Worm (Caenorhabditis elegans) whole organism, young adult: ENCODE data around the gene vps-15.

ENCODE experiments used
- B0019.2 ChIP-seq: fragments of 200-800 bp; sonication (Bioruptor generic); conservative IDR thresholded peaks from 2 replicates; pipeline ENCODE4 v1.3.6; 2022; ENCODE audit warnings: missing genetic modification reagents, missing genetic modification characterization, missing compliant biosample characterization
- F22D6.2 ChIP-seq: sonication (generic microtip); optimal IDR thresholded peaks from 2 replicates; lab custom pipeline; 2016; ENCODE audit warnings: mild to moderate bottlenecking, missing genetic modification characterization, missing compliant biosample characterization
- F37B4.10 ChIP-seq: fragments of 200-800 bp; sonication (Bioruptor generic); IDR thresholded peaks from 2 replicates; pipeline ENCODE4 v1.3.6; 2022; ENCODE audit warnings: missing genetic modification characterization, missing compliant biosample characterization
- F55B11.4 ChIP-seq: sonication (generic microtip); optimal IDR thresholded peaks from 2 replicates; lab custom pipeline; 2016; ENCODE audit warnings: missing compliant biosample characterization, missing genetic modification characterization, borderline replicate concordance; ENCODE audit not compliant: insufficient read depth
- F57C9.4 ChIP-seq: sonication (generic microtip); optimal IDR thresholded peaks from 2 replicates; lab custom pipeline; 2017; ENCODE audit warnings: mild to moderate bottlenecking, missing genetic modification characterization, missing compliant biosample characterization
- Y53G8AR.9 ChIP-seq: fragments of 200-800 bp; sonication (Bioruptor generic); conservative IDR thresholded peaks from 2 replicates; pipeline ENCODE4 v1.3.6; 2022; ENCODE audit warnings: missing genetic modification reagents, missing genetic modification characterization, missing compliant biosample characterization
- Y67H2A.10 ChIP-seq: fragments of 200-800 bp; sonication (Bioruptor generic); conservative IDR thresholded peaks from 2 replicates; pipeline ENCODE4 v1.3.6; 2022; ENCODE audit warnings: missing genetic modification reagents, missing genetic modification characterization, missing compliant biosample characterization
- Y79H2A.3 ChIP-seq: fragments of 200-800 bp; sonication (Bioruptor generic); conservative IDR thresholded peaks from 2 replicates; pipeline ENCODE4 v1.3.6; 2022; ENCODE audit warnings: missing genetic modification reagents, missing genetic modification characterization, missing compliant biosample characterization
- Y95B8A.8 ChIP-seq: fragments of 200-800 bp; sonication (Bioruptor generic); IDR thresholded peaks from 2 replicates; pipeline ENCODE4 v1.3.6; 2022; ENCODE audit warnings: missing genetic modification reagents, missing genetic modification characterization, missing compliant biosample characterization
- ama-1 ChIP-seq, 3 experiments: fragments of 150-350 bp in 1 of 3; sonication (generic microtip) in 2 of 3; optimal IDR thresholded peaks; 2 replicates each; lab custom pipeline; 2014 to 2018; ENCODE audit warnings: missing biosample characterization in 2 of 3, missing genetic modification characterization in 2 of 3, missing genetic modification reagents in 2 of 3
- atf-7 ChIP-seq: sonication (generic microtip); optimal IDR thresholded peaks from 2 replicates; lab custom pipeline; 2017; ENCODE audit warnings: mild to moderate bottlenecking, missing genetic modification characterization, missing compliant biosample characterization
- attf-3 ChIP-seq: fragments of 200-800 bp; sonication (Bioruptor generic); conservative IDR thresholded peaks from 2 replicates; pipeline ENCODE4 v1.3.6; 2022; ENCODE audit warnings: missing genetic modification reagents, missing genetic modification characterization, missing compliant biosample characterization
- bed-1 ChIP-seq: fragments of 200-800 bp; sonication (Bioruptor generic); IDR thresholded peaks from 2 replicates; pipeline ENCODE4 v1.3.6; 2022; ENCODE audit warnings: missing genetic modification reagents, missing genetic modification characterization, missing compliant biosample characterization
- bed-2 ChIP-seq: fragments of 200-800 bp; sonication (Bioruptor generic); IDR thresholded peaks from 2 replicates; pipeline ENCODE4 v1.3.6; 2022; ENCODE audit warnings: missing genetic modification reagents, missing genetic modification characterization, missing compliant biosample characterization
- ceh-27 ChIP-seq: fragments of 200-800 bp; sonication (Bioruptor generic); optimal IDR thresholded peaks from 2 replicates; lab custom pipeline; 2018; ENCODE audit warnings: mild to moderate bottlenecking, missing genetic modification characterization, moderate library complexity, missing compliant biosample characterization
- ceh-58 ChIP-seq: fragments of 200-800 bp; sonication (Bioruptor generic); IDR thresholded peaks from 2 replicates; pipeline ENCODE4 v1.3.6; 2022; ENCODE audit warnings: missing genetic modification characterization, missing compliant biosample characterization
- ceh-79 ChIP-seq: sonication (generic microtip); optimal IDR thresholded peaks from 2 replicates; lab custom pipeline; 2017; ENCODE audit warnings: mild to moderate bottlenecking, missing genetic modification characterization, missing compliant biosample characterization
- die-1 ChIP-seq: sonication (generic microtip); optimal IDR thresholded peaks from 2 replicates; lab custom pipeline; 2016; ENCODE audit warnings: missing genotype, mild to moderate bottlenecking, missing genetic modification characterization, missing compliant biosample characterization
- efl-1 ChIP-seq: fragments of 150-350 bp; optimal IDR thresholded peaks from 2 replicates; lab custom pipeline; 2014; ENCODE audit warnings: missing biosample characterization, missing genetic modification reagents, missing genetic modification characterization
- ekl-4 ChIP-seq: fragments of 200-800 bp; sonication (Bioruptor generic); IDR thresholded peaks from 2 replicates; pipeline ENCODE4 v1.3.6; 2022; ENCODE audit warnings: missing genetic modification reagents, missing genetic modification characterization, missing compliant biosample characterization
- fkh-3 ChIP-seq: sonication (generic microtip); optimal IDR thresholded peaks from 2 replicates; lab custom pipeline; 2016; ENCODE audit warnings: mild to moderate bottlenecking, missing genetic modification characterization, missing compliant biosample characterization
- hlh-12 ChIP-seq: sonication (generic microtip); optimal IDR thresholded peaks from 2 replicates; lab custom pipeline; 2016; ENCODE audit warnings: missing genetic modification characterization, missing compliant biosample characterization
- lin-26 ChIP-seq: fragments of 200-800 bp; sonication (Bioruptor generic); IDR thresholded peaks from 2 replicates; pipeline ENCODE4 v1.3.6; 2022; ENCODE audit warnings: missing genetic modification reagents, missing genetic modification characterization, missing compliant biosample characterization
- lin-40 ChIP-seq: sonication (generic microtip); optimal IDR thresholded peaks from 2 replicates; lab custom pipeline; 2016; ENCODE audit warnings: missing genetic modification characterization, mild to moderate bottlenecking, missing compliant biosample characterization, missing genotype, missing genetic modification reagents
- lsl-1 ChIP-seq: fragments of 200-800 bp; sonication (Bioruptor generic); optimal IDR thresholded peaks from 2 replicates; lab custom pipeline; 2018; ENCODE audit warnings: mild to moderate bottlenecking, missing genetic modification characterization, moderate library complexity, missing compliant biosample characterization
- madf-6 ChIP-seq: fragments of 200-800 bp; sonication (Bioruptor generic); IDR thresholded peaks from 2 replicates; pipeline ENCODE4 v1.3.6; 2022; ENCODE audit warnings: missing genetic modification reagents, missing genetic modification characterization, missing compliant biosample characterization
- mcd-1 ChIP-seq: fragments of 200-800 bp; sonication (Bioruptor generic); IDR thresholded peaks from 2 replicates; pipeline ENCODE4 v1.3.6; 2022; ENCODE audit warnings: missing genetic modification reagents, missing genetic modification characterization, missing compliant biosample characterization
- mel-28 ChIP-seq: sonication (generic microtip); optimal IDR thresholded peaks from 2 replicates; lab custom pipeline; 2016; ENCODE audit warnings: borderline replicate concordance, mild to moderate bottlenecking, missing genetic modification characterization, missing compliant biosample characterization
- mes-4 ChIP-seq: sonication (generic microtip); optimal IDR thresholded peaks from 2 replicates; lab custom pipeline; 2016; ENCODE audit warnings: missing genotype, missing genetic modification characterization, missing compliant biosample characterization
- mxl-1 ChIP-seq: sonication (generic microtip); optimal IDR thresholded peaks from 2 replicates; lab custom pipeline; 2016; ENCODE audit warnings: missing genetic modification characterization, missing compliant biosample characterization
- nfya-1 ChIP-seq: sonication (generic microtip); optimal IDR thresholded peaks from 2 replicates; lab custom pipeline; 2017; ENCODE audit warnings: antibody characterized with exemption, missing compliant biosample characterization, missing genetic modification characterization, borderline replicate concordance; ENCODE audit not compliant: insufficient read depth
- nfya-2 ChIP-seq: fragments of 200-800 bp; sonication (Bioruptor generic); IDR thresholded peaks from 2 replicates; pipeline ENCODE4 v1.3.6; 2022; ENCODE audit warnings: missing genetic modification reagents, missing genetic modification characterization, missing compliant biosample characterization
- nfyb-1 ChIP-seq: fragments of 200-800 bp; sonication (Bioruptor generic); IDR thresholded peaks from 2 replicates; pipeline ENCODE4 v1.3.6; 2022; ENCODE audit warnings: missing genetic modification reagents, missing genetic modification characterization, missing compliant biosample characterization
- nhr-27 ChIP-seq: fragments of 200-800 bp; sonication (Bioruptor generic); optimal IDR thresholded peaks from 2 replicates; lab custom pipeline; 2018; ENCODE audit warnings: mild to moderate bottlenecking, missing genetic modification characterization, moderate library complexity, missing compliant biosample characterization
- nhr-90 ChIP-seq: sonication (generic microtip); optimal IDR thresholded peaks from 2 replicates; lab custom pipeline; 2016; ENCODE audit warnings: missing genotype, mild to moderate bottlenecking, missing genetic modification characterization, missing compliant biosample characterization
- pbrm-1 ChIP-seq: fragments of 200-800 bp; sonication (Bioruptor generic); IDR thresholded peaks from 2 replicates; pipeline ENCODE4 v1.3.6; 2022; ENCODE audit warnings: missing genetic modification reagents, missing genetic modification characterization, missing compliant biosample characterization
- rcor-1 ChIP-seq: fragments of 200-800 bp; sonication (Bioruptor generic); IDR thresholded peaks from 2 replicates; pipeline ENCODE4 v1.3.6; 2022; ENCODE audit warnings: missing genetic modification reagents, missing genetic modification characterization, missing compliant biosample characterization
- rec-8 ChIP-seq, 2 experiments: sonication (generic microtip); optimal IDR thresholded peaks; 2 replicates each; lab custom pipeline; 2016; ENCODE audit warnings: mild to moderate bottlenecking in 2 of 2, missing genetic modification characterization in 2 of 2, missing genetic modification reagents in 2 of 2, missing genotype in 2 of 2, missing biosample characterization in 1 of 2, missing compliant biosample characterization in 1 of 2, moderate library complexity in 1 of 2
- repo-1 ChIP-seq: sonication (generic microtip); optimal IDR thresholded peaks from 2 replicates; lab custom pipeline; 2017; ENCODE audit warnings: mild to moderate bottlenecking, missing genetic modification characterization, missing compliant biosample characterization
- rpc-1 ChIP-seq, 2 experiments: fragments of 150-350 bp in 1 of 2; sonication (generic microtip) in 1 of 2; optimal IDR thresholded peaks; 2 replicates each; lab custom pipeline; 2014 to 2018; ENCODE audit warnings: missing biosample characterization in 1 of 2, missing genetic modification characterization in 1 of 2, missing genetic modification reagents in 1 of 2, missing genotype in 1 of 2
- snpc-1.1 ChIP-seq: sonication (generic microtip); optimal IDR thresholded peaks from 2 replicates; lab custom pipeline; 2017; ENCODE audit warnings: missing genetic modification characterization, mild to moderate bottlenecking, missing compliant biosample characterization, antibody characterized with exemption, moderate library complexity, missing genotype, missing genetic modification reagents; ENCODE audit not compliant: insufficient read depth
- sptf-2 ChIP-seq: fragments of 200-800 bp; sonication (Bioruptor generic); optimal IDR thresholded peaks from 2 replicates; lab custom pipeline; 2018; ENCODE audit warnings: mild to moderate bottlenecking, missing genetic modification characterization, missing compliant biosample characterization
- tbx-9 ChIP-seq: sonication (generic microtip); optimal IDR thresholded peaks from 2 replicates; lab custom pipeline; 2016; ENCODE audit warnings: borderline replicate concordance, missing genetic modification characterization, inconsistent platforms, missing compliant biosample characterization
- zfh-2 ChIP-seq: fragments of 200-800 bp; sonication (Bioruptor generic); conservative IDR thresholded peaks from 2 replicates; pipeline ENCODE4 v1.3.6; 2022; ENCODE audit warnings: missing genetic modification reagents, missing genetic modification characterization, missing compliant biosample characterization
- ztf-28 ChIP-seq: fragments of 200-800 bp; sonication (Bioruptor generic); IDR thresholded peaks from 2 replicates; pipeline ENCODE4 v1.3.6; 2022; ENCODE audit warnings: missing genetic modification reagents, missing genetic modification characterization, missing compliant biosample characterization

vps-15 gene

DNA sequence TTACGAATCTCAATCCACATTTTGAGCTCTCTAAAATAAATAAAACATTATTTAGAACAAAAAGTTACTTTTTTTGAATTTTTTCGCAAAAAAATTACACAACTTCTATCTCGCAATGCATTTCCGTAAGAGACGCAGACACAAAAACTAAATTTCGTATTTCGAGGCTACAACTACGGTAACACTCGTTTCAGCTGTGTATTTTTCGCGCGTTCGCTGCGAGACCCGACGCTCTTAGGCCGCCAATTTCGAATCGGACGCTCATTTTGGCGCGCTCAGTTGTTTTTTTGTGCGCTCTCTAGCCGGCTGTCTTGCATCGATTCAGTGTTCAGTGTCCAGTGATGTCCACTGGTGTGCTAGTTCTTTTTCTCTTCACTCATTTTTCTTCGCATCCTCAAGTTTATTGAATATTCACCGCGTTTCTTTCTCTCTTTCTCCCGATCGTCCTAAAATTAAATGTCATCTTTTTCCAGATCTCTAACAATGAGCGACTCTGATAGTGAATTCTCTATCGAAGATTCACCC is 40.9 kb downstream of the vps-15 start, which contains the start of the genes npp-3 and top-2 (continued):
- TF ChIP-seq F22D6.2 (tag; lab: Kevin White, UChicago) = no peak
- peak; percentile 94 for TF ChIP-seq ceh-27 (GFP tag; lab: Kevin White, UChicago)
- peak; percentile 98 for TF ChIP-seq ekl-4 (GFP tag; lab: Robert Waterston, UW)
- no peak for TF ChIP-seq bed-2 (GFP tag; lab: Robert Waterston, UW)
- TF ChIP-seq B0019.2 = peak; percentile 94
- no peak for TF ChIP-seq F57C9.4 (tag; lab: Kevin White, UChicago)
- peak; percentile 32 for TF ChIP-seq atf-7 (tag; lab: Kevin White, UChicago)
- TF ChIP-seq die-1 (tag; lab: Kevin White, UChicago) = peak; percentile 30
- TF ChIP-seq madf-6 (GFP tag; lab: Robert Waterston, UW) = peak; percentile 99
- TF ChIP-seq nhr-90 (tag; lab: Kevin White, UChicago) = no peak
- TF ChIP-seq mel-28 = no peak
- TF ChIP-seq tbx-9 (tag; lab: Kevin White, UChicago) = no peak
- TF ChIP-seq Y79H2A.3 (GFP tag; lab: Robert Waterston, UW) = 0 out of 2 replicates have a peak, but pooled peaks have one; percentile 63
- TF ChIP-seq ceh-79 (tag; lab: Kevin White, UChicago) = no peak
- TF ChIP-seq fkh-3 (tag; lab: Kevin White, UChicago) = no peak
- peak; percentile 39 for TF ChIP-seq snpc-1.1
- no peak for TF ChIP-seq sptf-2
- no peak for TF ChIP-seq mes-4
- TF ChIP-seq Y95B8A.8 = peak; percentile 90
- peak; percentile 97 for TF ChIP-seq nfyb-1
- TF ChIP-seq nhr-27 = no peak
- TF ChIP-seq hlh-12 (tag; lab: Kevin White, UChicago) = no peak
- peak; percentile 98 for TF ChIP-seq efl-1
- TF ChIP-seq rec-8 (tag; optimal IDR thresholded peaks at IDR 0.05; lab: Kevin White, UChicago) = no peak
- peak; percentile 90 for TF ChIP-seq pbrm-1 (GFP tag; lab: Robert Waterston, UW)
- 0 out of 2 replicates have a peak, but pooled peaks have one; percentile 34 for TF ChIP-seq nfya-2 (GFP tag; lab: Robert Waterston, UW)
- no peak for TF ChIP-seq ama-1 (optimal IDR thresholded peaks at IDR 0.05; lab: Kevin White, UChicago)
- TF ChIP-seq ama-1 (GFP tag; optimal IDR thresholded peaks at IDR 0.05; lab: Kevin White, UChicago) = no peak
- peak; percentile 94 for TF ChIP-seq mcd-1
- peak; percentile 17 for TF ChIP-seq rpc-1 (optimal IDR thresholded peaks at IDR 0.05; lab: Kevin White, UChicago)
- no peak for TF ChIP-seq rpc-1 (tag; optimal IDR thresholded peaks at IDR 0.05; lab: Kevin White, UChicago)
- peak; percentile 11; the same call in 1 of the 2 replicates for TF ChIP-seq lin-26
- peak; percentile 95 for TF ChIP-seq rcor-1 (GFP tag; lab: Robert Waterston, UW)
- TF ChIP-seq, all 124 proteins: peak for 76

DNA sequence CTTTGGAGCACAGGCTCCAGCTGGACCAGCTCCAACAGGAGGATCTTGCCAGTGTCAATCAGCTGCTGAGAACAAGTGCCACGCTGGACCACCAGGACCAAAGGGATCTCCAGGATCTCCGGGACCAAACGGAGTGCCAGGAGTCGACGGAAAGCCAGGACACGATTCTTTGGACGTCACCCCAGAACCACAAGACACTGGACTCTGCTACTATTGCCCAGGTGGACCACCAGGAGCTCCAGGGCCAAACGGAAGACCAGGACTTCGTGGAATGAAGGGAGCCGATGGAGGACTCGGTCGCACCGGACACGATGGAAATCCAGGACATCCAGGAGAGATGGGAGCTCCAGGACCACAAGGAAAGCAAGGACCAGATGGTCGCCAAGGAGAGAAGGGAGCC is 46.8 kb downstream of the vps-15 start:
- TF ChIP-seq F37B4.10 (GFP tag; lab: Robert Waterston, UW) = 0 out of 2 replicates have a peak, but pooled peaks have one; percentile 69
- TF ChIP-seq bed-1 (GFP tag; lab: Robert Waterston, UW) = 0 out of 2 replicates have a peak, but pooled peaks have one; percentile 41
- peak; percentile 57; the same call in 1 of the 2 replicates for TF ChIP-seq lin-26
- no peak for TF ChIP-seq F55B11.4
- TF ChIP-seq zfh-2 (GFP tag; lab: Robert Waterston, UW) = peak; percentile 37; the same call in 1 of the 2 replicates

DNA sequence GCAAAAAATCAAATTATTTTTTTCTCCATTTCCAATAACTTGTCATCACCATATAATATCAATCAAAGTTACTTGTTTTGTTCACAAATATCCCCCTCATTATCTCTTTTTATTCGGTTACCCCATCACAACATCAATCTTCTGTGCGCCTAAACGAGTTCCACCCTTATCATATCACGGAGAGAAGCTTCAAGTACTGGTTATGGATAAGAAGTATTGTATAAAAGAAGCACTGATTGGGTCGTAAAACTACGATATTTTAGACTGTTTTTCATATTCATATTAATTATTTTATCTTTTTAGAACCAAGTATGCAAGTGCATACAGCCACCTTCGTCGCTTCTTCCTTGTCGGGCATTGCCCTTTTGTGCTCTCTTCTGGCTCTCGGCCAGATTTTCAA is 47.4 kb downstream of the vps-15 start, which contains the start of gene col-84:
Gene col-84 (plus strand): TSS at position 301 of the 400 bp plus-strand sequence.
- TF ChIP-seq ceh-79 (tag; lab: Kevin White, UChicago) (no peak), Y53G8AR.9 (GFP tag; lab: Robert Waterston, UW) (no peak), nfya-1 (tag; lab: Kevin White, UChicago) (no peak), sptf-2 (no peak), Y67H2A.10 (GFP tag; lab: Robert Waterston, UW) (no peak), ztf-28 (GFP tag; lab: Robert Waterston, UW) (no peak), ceh-58 (GFP tag; lab: Robert Waterston, UW) (no peak), lin-40 (no peak), attf-3 (no peak), Y95B8A.8 (no peak), pbrm-1 (GFP tag; lab: Robert Waterston, UW) (no peak), nhr-27 (no peak), lsl-1 (GFP tag; lab: Kevin White, UChicago) (no peak), mxl-1 (tag; lab: Kevin White, UChicago) (no peak), repo-1 (tag; lab: Kevin White, UChicago) (no peak), rcor-1 (GFP tag; lab: Robert Waterston, UW) (no peak)
